ENCODE assay signal across 5 fruit fly cellular contexts in the genomic region with DNA sequence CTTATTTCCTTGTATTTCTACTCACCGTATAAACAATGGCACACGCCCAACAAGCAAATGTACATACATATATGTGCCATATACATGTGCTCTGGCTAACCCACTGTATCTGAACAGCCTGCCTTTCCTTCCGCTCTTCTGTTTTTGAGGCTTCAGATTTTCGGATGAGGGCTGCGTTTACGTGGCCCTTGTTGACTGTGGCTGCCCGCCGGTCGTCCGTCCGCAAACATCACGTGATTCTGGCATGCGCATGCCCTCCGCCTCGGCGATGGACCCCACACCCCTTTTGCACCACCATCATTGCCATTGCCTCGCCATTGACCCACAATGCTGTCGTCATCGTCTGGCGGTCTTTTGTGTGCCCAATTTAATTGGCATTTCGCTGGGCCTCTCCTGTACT.
A peak's percentile ranks its signal among the peaks of the same experiment; 100 is the strongest.
TF ChIP-seq lines count a peak whose summit lies in the region.

No protein-coding gene starts in this region.

- TF ChIP-seq CTCF in whole organism, embryonic (GFP tag; optimal IDR thresholded peaks at IDR 0.05; lab: Kevin White, UChicago) = no peak

TF ChIP-seq in whole organism, adult, 20 proteins besides CTCF, POLR2A, EP300 and RAD21 (continues in another document):
- TF ChIP-seq cic (GFP tag; optimal IDR thresholded peaks at IDR 0.05; lab: Kevin White, UChicago) = peak; percentile 54
- peak; percentile 15 for TF ChIP-seq CG11617 (GFP tag; optimal IDR thresholded peaks at IDR 0.05; lab: Kevin White, UChicago)
- TF ChIP-seq CG14711 (tag; optimal IDR thresholded peaks at IDR 0.05; lab: Kevin White, UChicago) = peak; percentile 36
- peak; percentile 31 for TF ChIP-seq Crg-1 (GFP tag; optimal IDR thresholded peaks at IDR 0.05; lab: Kevin White, UChicago)
- TF ChIP-seq toe (GFP tag; optimal IDR thresholded peaks at IDR 0.05; lab: Kevin White, UChicago) = no peak
- peak; percentile 57 for TF ChIP-seq CG7045 (GFP tag; optimal IDR thresholded peaks at IDR 0.05; lab: Kevin White, UChicago)
- TF ChIP-seq pad (GFP tag; optimal IDR thresholded peaks at IDR 0.05; lab: Kevin White, UChicago) = peak; percentile 22
- no peak for TF ChIP-seq kay (GFP tag; lab: Kevin White, UChicago; ENCODE audit: borderline replicate concordance)
- no peak for TF ChIP-seq CG5204 (GFP tag; optimal IDR thresholded peaks at IDR 0.05; lab: Kevin White, UChicago)
- TF ChIP-seq ovo (GFP tag; optimal IDR thresholded peaks at IDR 0.05; lab: Kevin White, UChicago) = no peak
- TF ChIP-seq CG33017 (tag; optimal IDR thresholded peaks at IDR 0.05; lab: Kevin White, UChicago) = peak; percentile 30
- peak; percentile 48 for TF ChIP-seq tj (GFP tag; optimal IDR thresholded peaks at IDR 0.05; lab: Kevin White, UChicago)
- TF ChIP-seq bab1 (GFP tag; optimal IDR thresholded peaks at IDR 0.05; lab: Kevin White, UChicago) = no peak
- peak; percentile 72 for TF ChIP-seq Mnt (GFP tag; optimal IDR thresholded peaks at IDR 0.05; lab: Kevin White, UChicago)
- TF ChIP-seq CG7101 (tag; optimal IDR thresholded peaks at IDR 0.05; lab: Kevin White, UChicago) = no peak
- no peak for TF ChIP-seq Hr96 (GFP tag; optimal IDR thresholded peaks at IDR 0.05; lab: Kevin White, UChicago)
- peak; percentile 40 for TF ChIP-seq CG1620 (GFP tag; optimal IDR thresholded peaks at IDR 0.05; lab: Kevin White, UChicago)

TF ChIP-seq in whole organism, embryonic, 481 proteins besides CTCF, POLR2A, EP300 and RAD21 (continues in another document):
- TF ChIP-seq CG13624 (GFP tag; optimal IDR thresholded peaks at IDR 0.05; lab: Kevin White, UChicago) (peak; percentile 23), dimm (GFP tag; IDR thresholded peaks at IDR 0.05; lab: Robert Waterston, UW) (no peak), Awh (GFP tag; IDR thresholded peaks at IDR 0.05; lab: Robert Waterston, UW) (peak; percentile 49; the same call in 1 of the 2 replicates), eyg (GFP tag; optimal IDR thresholded peaks at IDR 0.05; lab: Kevin White, UChicago) (no peak), CG4328 (GFP tag; optimal IDR thresholded peaks at IDR 0.05; lab: Kevin White, UChicago) (peak; percentile 57), CG17359 (tag; optimal IDR thresholded peaks at IDR 0.05; lab: Kevin White, UChicago) (peak; percentile 20), CG11695 (GFP tag; IDR thresholded peaks at IDR 0.05; lab: Robert Waterston, UW) (no peak), CG14441 (GFP tag; IDR thresholded peaks at IDR 0.05; lab: Robert Waterston, UW) (0 out of 2 replicates have a peak, but pooled peaks have one; percentile 3), CG30020 (tag; optimal IDR thresholded peaks at IDR 0.05; lab: Kevin White, UChicago) (no peak), CG1832 (GFP tag; optimal IDR thresholded peaks at IDR 0.05; lab: Kevin White, UChicago) (no peak), rib (GFP tag; IDR thresholded peaks at IDR 0.05; lab: Robert Waterston, UW) (0 out of 2 replicates have a peak, but pooled peaks have one; percentile 20), bab2 (GFP tag; optimal IDR thresholded peaks at IDR 0.05; lab: Kevin White, UChicago) (peak; percentile 5), dmrt99B (tag; optimal IDR thresholded peaks at IDR 0.05; lab: Kevin White, UChicago) (peak; percentile 23), CG6254 (GFP tag; optimal IDR thresholded peaks at IDR 0.05; lab: Kevin White, UChicago) (peak; percentile 60), Taf1 (GFP tag; IDR thresholded peaks at IDR 0.05; lab: Robert Waterston, UW) (no peak), CG34422 (GFP tag; IDR thresholded peaks at IDR 0.05; lab: Robert Waterston, UW) (peak; percentile 70; the same call in 1 of the 3 replicates), CG11398 (GFP tag; optimal IDR thresholded peaks at IDR 0.05; lab: Kevin White, UChicago) (peak; percentile 53)

TF ChIP-seq in whole organism, prepupa, 60 proteins besides CTCF, POLR2A, EP300 and RAD21 (continues in another document):
- TF ChIP-seq acj6 (GFP tag; optimal IDR thresholded peaks at IDR 0.05; lab: Kevin White, UChicago) = no peak
- TF ChIP-seq CG6792 (GFP tag; optimal IDR thresholded peaks at IDR 0.05; lab: Kevin White, UChicago) = no peak
- no peak for TF ChIP-seq OdsH (GFP tag; optimal IDR thresholded peaks at IDR 0.05; lab: Kevin White, UChicago)
- no peak for TF ChIP-seq CG34406 (GFP tag; optimal IDR thresholded peaks at IDR 0.05; lab: Kevin White, UChicago)
- TF ChIP-seq ss (GFP tag; optimal IDR thresholded peaks at IDR 0.05; lab: Kevin White, UChicago) = peak; percentile 35 to 62
- peak; percentile 38 for TF ChIP-seq CG16779 (tag; optimal IDR thresholded peaks at IDR 0.05; lab: Kevin White, UChicago)
- TF ChIP-seq Eip93F (GFP tag; optimal IDR thresholded peaks at IDR 0.05; lab: Kevin White, UChicago) = no peak
- peak; percentile 10 for TF ChIP-seq Sox14 (GFP tag; optimal IDR thresholded peaks at IDR 0.05; lab: Kevin White, UChicago)
- no peak for TF ChIP-seq dac (GFP tag; optimal IDR thresholded peaks at IDR 0.05; lab: Kevin White, UChicago)
- TF ChIP-seq Eip75B (GFP tag; optimal IDR thresholded peaks at IDR 0.05; lab: Kevin White, UChicago) = peak; percentile 45
- peak; percentile 5 for TF ChIP-seq topi (GFP tag; optimal IDR thresholded peaks at IDR 0.05; lab: Kevin White, UChicago)
- TF ChIP-seq esn (GFP tag; optimal IDR thresholded peaks at IDR 0.05; lab: Kevin White, UChicago) = peak; percentile 44
- TF ChIP-seq eg (GFP tag; IDR thresholded peaks at IDR 0.05; lab: Robert Waterston, UW) = peak; percentile 46; the same call in 1 of the 3 replicates
- no peak for TF ChIP-seq CG32006 (GFP tag; optimal IDR thresholded peaks at IDR 0.05; lab: Kevin White, UChicago)
- peak; percentile 79 for TF ChIP-seq fkh (GFP tag; optimal IDR thresholded peaks at IDR 0.05; lab: Kevin White, UChicago)
- TF ChIP-seq Eip78C (GFP tag; lab: Kevin White, UChicago) = peak; percentile 67
- TF ChIP-seq CG11902 (GFP tag; optimal IDR thresholded peaks at IDR 0.05; lab: Kevin White, UChicago) = no peak
- TF ChIP-seq CG6163 (GFP tag; IDR thresholded peaks at IDR 0.05; lab: Robert Waterston, UW) = peak; percentile 53; the same call in 2 of the 3 replicates
- no peak for TF ChIP-seq spab (GFP tag; optimal IDR thresholded peaks at IDR 0.05; lab: Kevin White, UChicago)

TF ChIP-seq in whole organism, pupa, 21 proteins besides CTCF, POLR2A, EP300 and RAD21:
- TF ChIP-seq Pif1A (GFP tag; optimal IDR thresholded peaks at IDR 0.05; lab: Kevin White, UChicago) (no peak), CG4496 (GFP tag; IDR thresholded peaks at IDR 0.05; lab: Robert Waterston, UW) (no peak), gl (tag; optimal IDR thresholded peaks at IDR 0.05; lab: Kevin White, UChicago) (peak; percentile 3), CG12605 (GFP tag; IDR thresholded peaks at IDR 0.05; lab: Robert Waterston, UW) (0 out of 2 replicates have a peak, but pooled peaks have one; percentile 10), Ets98B (GFP tag; IDR thresholded peaks at IDR 0.05; lab: Robert Waterston, UW) (peak; percentile 9; the same call in 1 of the 2 replicates), fd96Ca (GFP tag; IDR thresholded peaks at IDR 0.05; lab: Robert Waterston, UW) (peak; percentile 44; the same call in 1 of the 3 replicates), Snoo (tag; optimal IDR thresholded peaks at IDR 0.05; lab: Kevin White, UChicago) (peak; percentile 48), CG13204 (GFP tag; optimal IDR thresholded peaks at IDR 0.05; lab: Kevin White, UChicago) (peak; percentile 54), CG17806 (tag; optimal IDR thresholded peaks at IDR 0.05; lab: Kevin White, UChicago) (no peak), CG32121 (GFP tag; IDR thresholded peaks at IDR 0.05; lab: Robert Waterston, UW) (peak; percentile 45; the same call in 1 of the 2 replicates), EcR (GFP tag; optimal IDR thresholded peaks at IDR 0.05; lab: Kevin White, UChicago) (peak; percentile 49)

TF ChIP-seq in whole organism, wandering third instar larva, 38 proteins besides CTCF, POLR2A, EP300 and RAD21:
- TF ChIP-seq br (GFP tag; optimal IDR thresholded peaks at IDR 0.05; lab: Kevin White, UChicago) = peak; percentile 52
- peak; percentile 58 for TF ChIP-seq Hr83 (GFP tag; optimal IDR thresholded peaks at IDR 0.05; lab: Kevin White, UChicago; ENCODE audit: poor library complexity, severe bottlenecking)
- peak; percentile 21 for TF ChIP-seq OdsH (GFP tag; optimal IDR thresholded peaks at IDR 0.05; lab: Kevin White, UChicago)
- peak; percentile 21 for TF ChIP-seq rgr (GFP tag; optimal IDR thresholded peaks at IDR 0.05; lab: Kevin White, UChicago)
- TF ChIP-seq h (GFP tag; optimal IDR thresholded peaks at IDR 0.05; lab: Kevin White, UChicago) = peak; percentile 70
- TF ChIP-seq HLH106 (tag; optimal IDR thresholded peaks at IDR 0.05; lab: Kevin White, UChicago) = peak; percentile 22
- no peak for TF ChIP-seq Rel (GFP tag; optimal IDR thresholded peaks at IDR 0.05; lab: Kevin White, UChicago)
- peak; percentile 9 for TF ChIP-seq Rel (tag; optimal IDR thresholded peaks at IDR 0.05; lab: Kevin White, UChicago)
- TF ChIP-seq foxo (GFP tag; optimal IDR thresholded peaks at IDR 0.05; lab: Kevin White, UChicago) = peak in 1 of 2 experiments; percentile 4
- TF ChIP-seq woc (GFP tag; optimal IDR thresholded peaks at IDR 0.05; lab: Kevin White, UChicago) = no peak
- no peak for TF ChIP-seq dsf (GFP tag; optimal IDR thresholded peaks at IDR 0.05; lab: Kevin White, UChicago; ENCODE audit: borderline replicate concordance)
- TF ChIP-seq pan (optimal IDR thresholded peaks at IDR 0.05; lab: Kevin White, UChicago) = no peak
- peak; percentile 15 for TF ChIP-seq Sp1 (GFP tag; optimal IDR thresholded peaks at IDR 0.05; lab: Kevin White, UChicago)
- no peak for TF ChIP-seq Hr78 (GFP tag; optimal IDR thresholded peaks at IDR 0.05; lab: Kevin White, UChicago)
- TF ChIP-seq fru (GFP tag; optimal IDR thresholded peaks at IDR 0.05; lab: Kevin White, UChicago) = peak; percentile 21
TF ChIP-seq in whole organism, wandering third instar larva: peak in this region for 10.
